Worm (Caenorhabditis elegans) whole organism, L2 larva: ENCODE data around the gene srh-1.

ENCODE experiments used
- C34F6.9 ChIP-seq: fragments of 150-350 bp; optimal IDR thresholded peaks from 2 replicates; lab custom pipeline; 2014; ENCODE audit warnings: missing biosample characterization, missing genetic modification characterization
- F13H6.1 ChIP-seq: sonication (generic microtip); optimal IDR thresholded peaks from 2 replicates; lab custom pipeline; 2016; ENCODE audit warnings: missing genetic modification characterization, missing compliant biosample characterization
- R02D3.7 ChIP-seq: fragments of 150-350 bp; optimal IDR thresholded peaks from 2 replicates; lab custom pipeline; 2014; ENCODE audit warnings: missing biosample characterization, missing genetic modification characterization
- Y55F3AM.14 ChIP-seq: fragments of 200-800 bp; sonication (Bioruptor generic); optimal IDR thresholded peaks from 2 replicates; lab custom pipeline; 2018; ENCODE audit warnings: mild to moderate bottlenecking, missing genetic modification characterization, missing compliant biosample characterization
- ZK546.5 ChIP-seq: sonication (generic microtip); optimal IDR thresholded peaks from 2 replicates; lab custom pipeline; 2017; ENCODE audit warnings: missing biosample characterization, missing genetic modification characterization
- alr-1 ChIP-seq: fragments of 150-350 bp; optimal IDR thresholded peaks from 2 replicates; lab custom pipeline; 2014; ENCODE audit warnings: missing biosample characterization, missing genetic modification characterization
- ama-1 ChIP-seq: fragments of 150-350 bp; optimal IDR thresholded peaks from 2 replicates; lab custom pipeline; 2018; ENCODE audit warnings: inconsistent platforms
- blmp-1 ChIP-seq: sonication (generic microtip); optimal IDR thresholded peaks from 2 replicates; lab custom pipeline; 2017; ENCODE audit warnings: missing genetic modification characterization, mild to moderate bottlenecking, missing compliant biosample characterization, antibody characterized with exemption, moderate library complexity; ENCODE audit not compliant: insufficient read depth
- crh-2 ChIP-seq: sonication (generic microtip); optimal IDR thresholded peaks from 2 replicates; lab custom pipeline; 2017; ENCODE audit warnings: missing biosample characterization, missing genetic modification characterization
- egl-27 ChIP-seq: sonication (generic microtip); optimal IDR thresholded peaks from 3 replicates; lab custom pipeline; 2017; ENCODE audit warnings: missing biosample characterization, missing genetic modification reagents, missing genetic modification characterization
- elt-3 ChIP-seq: sonication (generic microtip); optimal IDR thresholded peaks from 2 replicates; lab custom pipeline; 2017; ENCODE audit warnings: missing biosample characterization, missing genetic modification characterization
- fos-1 ChIP-seq: fragments of 150-350 bp; optimal IDR thresholded peaks from 2 replicates; lab custom pipeline; 2014; ENCODE audit warnings: missing biosample characterization, missing genetic modification characterization
- lin-13 ChIP-seq: fragments of 150-350 bp; optimal IDR thresholded peaks from 2 replicates; lab custom pipeline; 2014; ENCODE audit warnings: missing biosample characterization, missing genetic modification reagents, missing genetic modification characterization
- lin-39 ChIP-seq: fragments of 150-350 bp; optimal IDR thresholded peaks from 2 replicates; lab custom pipeline; 2014; ENCODE audit warnings: missing biosample characterization, missing genetic modification reagents, missing genetic modification characterization
- lsy-2 ChIP-seq, 2 experiments: fragments of 150-350 bp in 1 of 2; sonication (generic microtip) in 1 of 2; optimal IDR thresholded peaks; 2 replicates each; lab custom pipeline; 2014 to 2017; ENCODE audit warnings: missing biosample characterization in 2 of 2, missing genetic modification characterization in 2 of 2
- mab-5 ChIP-seq: fragments of 150-350 bp; optimal IDR thresholded peaks from 2 replicates; lab custom pipeline; 2014; ENCODE audit warnings: missing biosample characterization, missing genetic modification characterization
- mbf-1 ChIP-seq: sonication (generic microtip); optimal IDR thresholded peaks from 2 replicates; lab custom pipeline; 2017; ENCODE audit warnings: missing biosample characterization, missing genetic modification characterization
- mdl-1 ChIP-seq, 2 experiments: fragments of 150-350 bp in 1 of 2; sonication (generic microtip) in 1 of 2; optimal IDR thresholded peaks; 2 replicates each; lab custom pipeline; 2017; ENCODE audit warnings: missing biosample characterization in 2 of 2, missing genetic modification characterization in 2 of 2
- nhr-10 ChIP-seq: sonication (generic microtip); optimal IDR thresholded peaks from 2 replicates; lab custom pipeline; 2017; ENCODE audit warnings: missing biosample characterization, missing genetic modification characterization
- nhr-11 ChIP-seq: fragments of 150-350 bp; optimal IDR thresholded peaks from 2 replicates; lab custom pipeline; 2014; ENCODE audit warnings: missing biosample characterization, missing genetic modification characterization
- nhr-12 ChIP-seq: fragments of 150-350 bp; optimal IDR thresholded peaks from 2 replicates; lab custom pipeline; 2014; ENCODE audit warnings: missing biosample characterization, missing genetic modification characterization
- nhr-129 ChIP-seq: fragments of 150-350 bp; optimal IDR thresholded peaks from 2 replicates; lab custom pipeline; 2014; ENCODE audit warnings: missing biosample characterization, missing genetic modification characterization
- nhr-21 ChIP-seq: fragments of 150-350 bp; optimal IDR thresholded peaks from 2 replicates; lab custom pipeline; 2014; ENCODE audit warnings: missing biosample characterization, missing genetic modification characterization
- nhr-23 ChIP-seq: fragments of 150-350 bp; optimal IDR thresholded peaks from 2 replicates; lab custom pipeline; 2014; ENCODE audit warnings: missing biosample characterization, missing genetic modification reagents, missing genetic modification characterization
- nhr-237 ChIP-seq: fragments of 150-350 bp; optimal IDR thresholded peaks from 2 replicates; lab custom pipeline; 2014; ENCODE audit warnings: missing biosample characterization, missing genetic modification characterization
- nhr-25 ChIP-seq: fragments of 150-350 bp; sonication (generic microtip); optimal IDR thresholded peaks from 3 replicates; lab custom pipeline; 2014; ENCODE audit warnings: missing biosample characterization, missing genetic modification characterization
- nhr-6 ChIP-seq: fragments of 150-350 bp; optimal IDR thresholded peaks from 2 replicates; lab custom pipeline; 2014; ENCODE audit warnings: missing biosample characterization, missing genetic modification characterization
- peb-1 ChIP-seq: fragments of 150-350 bp; optimal IDR thresholded peaks from 2 replicates; lab custom pipeline; 2014; ENCODE audit warnings: missing biosample characterization, missing genetic modification characterization
- sem-4 ChIP-seq: fragments of 150-350 bp; optimal IDR thresholded peaks from 2 replicates; lab custom pipeline; 2014; ENCODE audit warnings: missing biosample characterization, missing genetic modification reagents, missing genetic modification characterization
- skn-1 ChIP-seq: sonication (generic microtip); optimal IDR thresholded peaks from 2 replicates; lab custom pipeline; 2017; ENCODE audit warnings: missing biosample characterization, missing genetic modification characterization
- sma-3 ChIP-seq: sonication (generic microtip); optimal IDR thresholded peaks from 2 replicates; lab custom pipeline; 2016; ENCODE audit warnings: missing genetic modification reagents, missing genetic modification characterization, missing compliant biosample characterization
- sma-9 ChIP-seq, 2 experiments: fragments of 150-350 bp in 1 of 2; sonication (generic microtip) in 1 of 2; optimal IDR thresholded peaks; 2 replicates each; lab custom pipeline; 2014 to 2016; ENCODE audit warnings: missing genetic modification characterization in 2 of 2, mild to moderate bottlenecking in 1 of 2, missing biosample characterization in 1 of 2, missing compliant biosample characterization in 1 of 2, missing genetic modification reagents in 1 of 2, moderate library complexity in 1 of 2
- unc-39 ChIP-seq: fragments of 150-350 bp; optimal IDR thresholded peaks from 2 replicates; lab custom pipeline; 2014; ENCODE audit warnings: missing biosample characterization, missing genetic modification characterization
- unc-55 ChIP-seq: fragments of 150-350 bp; sonication (generic microtip); optimal IDR thresholded peaks from 3 replicates; lab custom pipeline; 2014; ENCODE audit warnings: missing biosample characterization, missing genetic modification reagents, missing genetic modification characterization
- ztf-11 ChIP-seq: sonication (generic microtip); optimal IDR thresholded peaks from 2 replicates; lab custom pipeline; 2017; ENCODE audit warnings: missing biosample characterization, missing genetic modification characterization
- ztf-4 ChIP-seq: fragments of 150-350 bp; optimal IDR thresholded peaks from 2 replicates; lab custom pipeline; 2014; ENCODE audit warnings: missing biosample characterization, missing genetic modification characterization

The srh-1 gene

ce11 chrV:11485558-11485957, at the start of gene srh-1:
srh-1 (plus strand) TSS chrV:11485858.
- no peak for TF ChIP-seq unc-39 (tag; lab: Kevin White, UChicago)
- no peak for TF ChIP-seq ZK546.5 (tag; lab: Kevin White, UChicago)
- no peak for TF ChIP-seq ztf-11 (tag; lab: Kevin White, UChicago)
- TF ChIP-seq unc-55, result no peak
- no peak for TF ChIP-seq nhr-237 (tag; lab: Kevin White, UChicago)
- TF ChIP-seq lsy-2 (tag; optimal IDR thresholded peaks at IDR 0.05; lab: Kevin White, UChicago), result no peak
- no peak for TF ChIP-seq nhr-11
- TF ChIP-seq, all 48 proteins: peak for 0

DNA sequence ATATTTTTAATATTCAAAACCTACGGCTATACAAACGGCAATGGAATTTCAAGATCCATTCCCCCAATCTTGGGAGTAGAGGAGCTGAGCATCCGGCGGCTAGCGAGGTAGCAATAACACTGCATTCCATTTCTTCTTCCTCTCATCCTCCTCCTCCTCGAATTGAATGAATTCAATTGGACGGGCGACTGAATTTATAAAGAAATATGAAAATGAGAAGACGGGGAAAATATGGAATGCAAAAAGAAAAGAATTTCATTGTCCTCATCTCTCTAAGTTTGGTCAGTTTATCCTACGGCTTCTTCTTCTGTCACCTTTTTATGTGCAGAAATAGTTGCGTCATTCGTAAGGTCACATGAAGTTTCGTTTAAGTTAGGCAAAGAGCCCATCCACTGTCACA, 49.3 kb upstream of the srh-1 start:
- TF ChIP-seq nhr-12 (tag; lab: Kevin White, UChicago) (no peak), alr-1 (tag; lab: Kevin White, UChicago) (no peak), nhr-25 (tag; lab: Kevin White, UChicago) (no peak), sma-9 (GFP tag; optimal IDR thresholded peaks at IDR 0.05; lab: Kevin White, UChicago) (no peak), sma-9 (tag; optimal IDR thresholded peaks at IDR 0.05; lab: Kevin White, UChicago) (no peak), mbf-1 (tag; lab: Kevin White, UChicago) (no peak), elt-3 (tag; lab: Kevin White, UChicago) (no peak), ZK546.5 (tag; lab: Kevin White, UChicago) (no peak), crh-2 (tag; lab: Kevin White, UChicago) (no peak), lin-39 (tag; lab: Kevin White, UChicago) (no peak), sem-4 (tag; lab: Kevin White, UChicago) (no peak), nhr-10 (no peak), F13H6.1 (tag; lab: Kevin White, UChicago) (no peak), fos-1 (tag; lab: Kevin White, UChicago) (no peak), blmp-1 (no peak), lin-13 (no peak), mdl-1 (tag; optimal IDR thresholded peaks at IDR 0.05; lab: Kevin White, UChicago) (no peak), peb-1 (tag; lab: Kevin White, UChicago) (no peak), skn-1 (no peak), nhr-21 (no peak)

DNA sequence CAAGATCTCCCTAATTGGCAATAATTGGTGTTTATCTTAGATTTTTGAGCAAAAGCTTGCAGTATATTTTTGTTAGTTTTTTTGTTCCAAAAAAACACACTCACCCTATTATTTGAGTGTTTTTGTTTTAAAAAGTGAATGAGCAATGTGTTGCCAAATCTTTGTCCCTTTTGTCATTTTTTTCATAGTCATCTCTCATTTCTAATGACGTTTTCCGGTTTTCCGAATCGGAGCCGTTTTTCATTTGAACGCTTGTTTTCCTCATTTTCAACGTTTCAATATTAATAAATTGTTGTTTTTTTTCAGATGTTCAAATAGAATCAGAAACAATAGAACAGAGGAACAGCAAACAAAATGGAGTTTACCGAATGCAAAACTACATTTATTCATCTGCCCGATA, 47.2 kb upstream of the srh-1 start, which contains the start of gene dmsr-1:
TSS of gene dmsr-1 (plus strand) at position 301 of the 400 bp plus-strand sequence.
- TF ChIP-seq C34F6.9, result no peak
- TF ChIP-seq unc-55, result no peak
- TF ChIP-seq lsy-2 (tag; optimal IDR thresholded peaks at IDR 0.05; lab: Kevin White, UChicago), result no peak
- TF ChIP-seq nhr-129 (tag; lab: Kevin White, UChicago), result no peak
- TF ChIP-seq R02D3.7, result no peak
- no peak for TF ChIP-seq nhr-237 (tag; lab: Kevin White, UChicago)
- no peak for TF ChIP-seq peb-1 (tag; lab: Kevin White, UChicago)
- TF ChIP-seq ZK546.5 (tag; lab: Kevin White, UChicago), result no peak
- no peak for TF ChIP-seq nhr-25 (tag; lab: Kevin White, UChicago)
- TF ChIP-seq ama-1 (lab: Kevin White, UChicago), result no peak
- TF ChIP-seq unc-39 (tag; lab: Kevin White, UChicago), result no peak
- TF ChIP-seq mbf-1 (tag; lab: Kevin White, UChicago), result no peak
- no peak for TF ChIP-seq ztf-11 (tag; lab: Kevin White, UChicago)
- no peak for TF ChIP-seq nhr-23
- no peak for TF ChIP-seq lin-13
- TF ChIP-seq egl-27 (tag; lab: Kevin White, UChicago), result no peak
- TF ChIP-seq F13H6.1 (tag; lab: Kevin White, UChicago), result no peak

DNA sequence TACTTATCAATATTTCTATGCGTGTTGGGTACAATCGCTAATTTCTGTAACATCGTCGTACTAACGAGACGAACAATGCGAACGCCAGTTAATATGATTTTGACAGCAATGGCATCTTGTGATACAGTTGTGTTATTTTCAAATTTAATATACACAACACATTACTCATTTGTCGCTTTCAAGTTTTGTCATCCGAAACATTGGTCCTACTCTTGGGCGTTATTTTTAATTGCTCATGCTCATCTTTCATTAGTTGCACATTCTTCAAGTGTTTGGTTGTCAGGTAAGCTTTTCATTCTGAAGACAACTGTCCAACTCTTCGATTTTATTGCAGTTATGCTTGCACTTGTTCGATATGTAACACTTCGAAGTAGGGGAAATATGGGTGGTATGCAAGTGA, 46.5 kb upstream of the srh-1 start:
- TF ChIP-seq nhr-25 (tag; lab: Kevin White, UChicago), result no peak
- no peak for TF ChIP-seq C34F6.9
- no peak for TF ChIP-seq nhr-6 (tag; lab: Kevin White, UChicago)
- TF ChIP-seq egl-27 (tag; lab: Kevin White, UChicago), result no peak

- TF ChIP-seq mab-5 (tag; lab: Kevin White, UChicago) (peak; percentile 2), nhr-6 (tag; lab: Kevin White, UChicago) (no peak), sma-9 (GFP tag; optimal IDR thresholded peaks at IDR 0.05; lab: Kevin White, UChicago) (peak; percentile 7), sma-9 (tag; optimal IDR thresholded peaks at IDR 0.05; lab: Kevin White, UChicago) (no peak), nhr-12 (tag; lab: Kevin White, UChicago) (no peak), nhr-10 (no peak), Y55F3AM.14 (GFP tag; lab: Kevin White, UChicago) (no peak), ztf-4 (tag; lab: Kevin White, UChicago) (no peak), sem-4 (tag; lab: Kevin White, UChicago) (no peak), fos-1 (tag; lab: Kevin White, UChicago) (no peak), sma-3 (no peak)
- TF ChIP-seq, all 48 proteins: peak for 2
These were observed 42.2 kb upstream of the srh-1 start, which contains the start of gene F57B7.2 for ce11 chrV:11443503-11443902. F57B7.2 (minus strand) TSS chrV:11443603.
